Fruit fly (Drosophila melanogaster) whole organism, embryonic: ENCODE measurements around the gene brun.

ENCODE experiments used
- ATbp ChIP-seq: fragments of 200-800 bp; sonication (Bioruptor generic); optimal IDR thresholded peaks from 2 replicates; lab custom pipeline; 2017; ENCODE audit warnings: missing biosample characterization, mild to moderate bottlenecking, missing genetic modification characterization, missing genetic modification reagents
- CG10959 ChIP-seq: fragments of 200-800 bp; sonication (Bioruptor generic); IDR thresholded peaks from 2 replicates; pipeline ENCODE4 v1.3.6; 2022; ENCODE audit warnings: missing biosample characterization, missing genetic modification characterization
- CG11504 ChIP-seq: fragments of 200-800 bp; sonication (Bioruptor generic); optimal IDR thresholded peaks from 3 replicates; lab custom pipeline; 2019; ENCODE audit warnings: missing biosample characterization, mild to moderate bottlenecking, missing genetic modification characterization, moderate library complexity
- CG12104 ChIP-seq: fragments of 200-800 bp; sonication (Bioruptor generic); optimal IDR thresholded peaks from 3 replicates; lab custom pipeline; 2016; ENCODE audit warnings: missing biosample characterization, missing genetic modification characterization
- CG12744 ChIP-seq: fragments of 200-800 bp; sonication (Bioruptor generic); optimal IDR thresholded peaks from 2 replicates; lab custom pipeline; 2016; ENCODE audit warnings: missing biosample characterization, missing genetic modification characterization
- CG14050 ChIP-seq: fragments of 200-800 bp; sonication (Bioruptor generic); IDR thresholded peaks from 3 replicates; pipeline ENCODE4 v1.3.6; 2022; ENCODE audit warnings: missing biosample characterization, missing genetic modification characterization
- CG14667 ChIP-seq: fragments of 200-800 bp; sonication (Bioruptor generic); IDR thresholded peaks from 2 replicates; pipeline ENCODE4 v1.3.6; 2022; ENCODE audit warnings: missing biosample characterization, missing genetic modification characterization
- CG16779 ChIP-seq: fragments of 200-800 bp; sonication (Bioruptor generic); IDR thresholded peaks from 2 replicates; pipeline ENCODE4 v1.3.6; 2022; ENCODE audit warnings: missing biosample characterization, missing genetic modification characterization
- CG17328 ChIP-seq: fragments of 200-800 bp; sonication (Bioruptor generic); IDR thresholded peaks from 2 replicates; pipeline ENCODE4 v1.3.6; 2022; ENCODE audit warnings: missing biosample characterization, missing genetic modification characterization
- CG17359 ChIP-seq: fragments of 200-800 bp; sonication (Bioruptor generic); optimal IDR thresholded peaks from 3 replicates; lab custom pipeline; 2018; ENCODE audit warnings: missing biosample characterization, mild to moderate bottlenecking, missing genetic modification characterization, moderate library complexity
- CG17361 ChIP-seq: fragments of 200-800 bp; sonication (Bioruptor generic); IDR thresholded peaks from 3 replicates; pipeline ENCODE4 v1.3.6; 2022; ENCODE audit warnings: missing biosample characterization, missing genetic modification characterization
- CG17568 ChIP-seq: fragments of 200-800 bp; sonication (Bioruptor generic); optimal IDR thresholded peaks from 2 replicates; lab custom pipeline; 2018; ENCODE audit warnings: missing biosample characterization, mild to moderate bottlenecking, missing genetic modification characterization, moderate library complexity
- CG31388 ChIP-seq: fragments of 200-800 bp; sonication (Bioruptor generic); optimal IDR thresholded peaks from 2 replicates; lab custom pipeline; 2016; ENCODE audit warnings: missing biosample characterization, missing genetic modification characterization
- CG3726 ChIP-seq: fragments of 200-800 bp; sonication (Bioruptor generic); IDR thresholded peaks from 3 replicates; pipeline ENCODE4, ENCODE4 v1.3.6; 2022; ENCODE audit warnings: missing biosample characterization, missing genetic modification characterization
- CG4820 ChIP-seq: fragments of 200-800 bp; sonication (Bioruptor generic); optimal IDR thresholded peaks from 3 replicates; lab custom pipeline; 2016; ENCODE audit warnings: missing biosample characterization, missing genetic modification characterization
- CG6683 ChIP-seq: fragments of 200-800 bp; sonication (Bioruptor generic); optimal IDR thresholded peaks from 2 replicates; lab custom pipeline; 2017; ENCODE audit warnings: missing biosample characterization, mild to moderate bottlenecking, missing genetic modification characterization, missing genetic modification reagents
- CG9727 ChIP-seq: fragments of 200-800 bp; sonication (Bioruptor generic); optimal IDR thresholded peaks from 3 replicates; lab custom pipeline; 2017; ENCODE audit warnings: missing biosample characterization, mild to moderate bottlenecking, missing genetic modification characterization
- CTCF ChIP-seq: fragments of 200-800 bp; sonication (Bioruptor generic); optimal IDR thresholded peaks from 2 replicates; lab custom pipeline; 2017; ENCODE audit warnings: missing biosample characterization, mild to moderate bottlenecking, missing genetic modification characterization, moderate library complexity
- ERR ChIP-seq: fragments of 200-800 bp; sonication (Bioruptor generic); optimal IDR thresholded peaks from 2 replicates; lab custom pipeline; 2016; ENCODE audit warnings: missing biosample characterization, missing genetic modification characterization
- Fer3 ChIP-seq: fragments of 200-800 bp; sonication (Bioruptor generic); optimal IDR thresholded peaks from 2 replicates; lab custom pipeline; 2018; ENCODE audit warnings: missing biosample characterization, mild to moderate bottlenecking, missing genetic modification characterization, moderate library complexity
- GATAe ChIP-seq: fragments of 200-800 bp; sonication (Bioruptor generic); conservative IDR thresholded peaks from 2 replicates; pipeline ENCODE4 v1.3.6; 2022; ENCODE audit warnings: missing biosample characterization, missing genetic modification characterization
- HLH3B ChIP-seq: fragments of 200-800 bp; sonication (Bioruptor generic); IDR thresholded peaks from 2 replicates; pipeline ENCODE4 v1.3.6; 2022; ENCODE audit warnings: missing biosample characterization, missing genetic modification characterization
- Hand ChIP-seq: fragments of 200-800 bp; sonication (Bioruptor generic); optimal IDR thresholded peaks from 2 replicates; lab custom pipeline; 2017; ENCODE audit warnings: mild to moderate bottlenecking, missing biosample characterization, missing genetic modification reagents, missing genetic modification characterization
- Kr ChIP-seq: fragments of 200-800 bp; sonication (Bioruptor generic); optimal IDR thresholded peaks from 2 replicates; lab custom pipeline; 2017; ENCODE audit warnings: missing biosample characterization, mild to moderate bottlenecking, missing genetic modification characterization
- Nf-YA ChIP-seq: fragments of 200-800 bp; sonication (Bioruptor generic); IDR thresholded peaks from 2 replicates; pipeline ENCODE4 v1.3.6; 2022; ENCODE audit warnings: missing biosample characterization, missing genetic modification characterization
- Ptx1 ChIP-seq: fragments of 200-800 bp; sonication (Bioruptor generic); IDR thresholded peaks from 2 replicates; pipeline ENCODE4 v1.3.6; 2022; ENCODE audit warnings: missing biosample characterization, missing genetic modification characterization
- Rx ChIP-seq: fragments of 200-800 bp; sonication (Bioruptor generic); IDR thresholded peaks from 2 replicates; pipeline ENCODE4 v1.3.6; 2022; ENCODE audit warnings: missing biosample characterization, missing genetic modification characterization
- Tbp ChIP-seq: fragments of >200 bp; optimal IDR thresholded peaks from 2 replicates; lab custom pipeline; 2018; ENCODE audit warnings: missing biosample characterization, missing genetic modification characterization
- ash1 ChIP-seq: fragments of 200-800 bp; sonication (Bioruptor generic); optimal IDR thresholded peaks from 2 replicates; lab custom pipeline; 2018; ENCODE audit warnings: missing biosample characterization, mild to moderate bottlenecking, missing genetic modification characterization
- ato ChIP-seq: fragments of 200-800 bp; sonication (Bioruptor generic); IDR thresholded peaks from 2 replicates; pipeline ENCODE4 v1.3.6; 2022; ENCODE audit warnings: missing biosample characterization, missing genetic modification characterization; ENCODE audit not compliant: partially characterized antibody
- bbx ChIP-seq: fragments of 200-800 bp; sonication (Bioruptor generic); IDR thresholded peaks from 2 replicates; pipeline ENCODE4 v1.3.6; 2022; ENCODE audit warnings: missing biosample characterization, missing genetic modification characterization; ENCODE audit not compliant: partially characterized antibody
- eve ChIP-seq, 2 experiments: fragments of >200 bp; optimal IDR thresholded peaks; 2 replicates each; lab custom pipeline; 2017; ENCODE audit warnings: missing biosample characterization in 2 of 2, missing genetic modification characterization in 2 of 2
- fd3F ChIP-seq: fragments of 200-800 bp; sonication (Bioruptor generic); optimal IDR thresholded peaks from 2 replicates; lab custom pipeline; 2018; ENCODE audit warnings: missing biosample characterization, mild to moderate bottlenecking, missing genetic modification characterization, moderate library complexity
- gsb-n ChIP-seq: fragments of 200-800 bp; sonication (Bioruptor generic); optimal IDR thresholded peaks from 3 replicates; lab custom pipeline; 2018; ENCODE audit warnings: missing biosample characterization, mild to moderate bottlenecking, missing genetic modification characterization
- jigr1 ChIP-seq: fragments of 200-800 bp; sonication (Bioruptor generic); IDR thresholded peaks from 3 replicates; pipeline ENCODE4 v1.3.6; 2022; ENCODE audit warnings: missing biosample characterization, missing genetic modification characterization
- jumu ChIP-seq: fragments of 200-800 bp; sonication (Bioruptor generic); optimal IDR thresholded peaks from 3 replicates; lab custom pipeline; 2016; ENCODE audit warnings: missing biosample characterization, missing genetic modification characterization
- klu ChIP-seq: fragments of 200-800 bp; sonication (Bioruptor generic); IDR thresholded peaks from 2 replicates; pipeline ENCODE4 v1.3.6; 2022; ENCODE audit warnings: missing biosample characterization, missing genetic modification characterization
- row ChIP-seq: fragments of 200-800 bp; sonication (Bioruptor generic); IDR thresholded peaks from 3 replicates; pipeline ENCODE4 v1.3.6; 2022; ENCODE audit warnings: missing biosample characterization, missing genetic modification characterization
- sisA ChIP-seq: fragments of 200-800 bp; sonication (Bioruptor generic); IDR thresholded peaks from 2 replicates; pipeline ENCODE4 v1.3.6; 2022; ENCODE audit warnings: missing biosample characterization, missing genetic modification characterization
- sna ChIP-seq: fragments of 200-800 bp; sonication (Bioruptor generic); IDR thresholded peaks from 2 replicates; pipeline ENCODE4 v1.3.6; 2022; ENCODE audit warnings: missing biosample characterization, missing genetic modification characterization; ENCODE audit not compliant: partially characterized antibody
- sr ChIP-seq: fragments of 200-800 bp; sonication (Bioruptor generic); IDR thresholded peaks from 3 replicates; pipeline ENCODE4 v1.3.6; 2022; ENCODE audit warnings: missing biosample characterization, missing genetic modification characterization
- sug ChIP-seq: fragments of 200-800 bp; optimal IDR thresholded peaks from 2 replicates; lab custom pipeline; 2019; ENCODE audit warnings: missing biosample characterization, mild to moderate bottlenecking, missing genetic modification characterization, moderate library complexity
- toy ChIP-seq: fragments of 200-800 bp; sonication (Bioruptor generic); IDR thresholded peaks from 2 replicates; pipeline ENCODE4 v1.3.6; 2022; ENCODE audit warnings: missing biosample characterization, missing genetic modification characterization
- trh ChIP-seq: fragments of 200-800 bp; sonication (Bioruptor generic); optimal IDR thresholded peaks from 2 replicates; lab custom pipeline; 2016; ENCODE audit warnings: missing biosample characterization, missing genetic modification characterization

brun gene

DNA sequence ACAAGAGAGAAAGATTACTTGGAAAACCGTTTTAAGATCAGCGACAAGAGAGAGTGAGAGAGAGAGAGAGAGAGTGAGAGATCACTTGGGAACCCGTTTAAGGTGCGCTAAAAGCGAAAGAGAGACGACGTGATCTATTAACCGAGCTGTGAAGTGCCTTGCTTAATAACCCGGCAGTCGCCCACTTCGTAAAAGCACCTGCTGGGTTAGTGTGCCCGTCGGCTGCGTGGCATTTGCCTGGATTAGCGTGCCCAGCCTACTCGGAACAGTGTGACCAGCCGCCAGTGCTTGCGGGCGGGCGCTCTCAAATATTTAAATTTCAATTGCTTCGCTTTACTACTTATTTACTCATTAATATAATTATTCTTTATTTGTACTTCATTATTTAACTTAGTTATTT, 17.6 kb downstream of the brun start (continued):
- 0 out of 2 replicates have a peak, but pooled peaks have one; percentile 15 for TF ChIP-seq ato
- no peak for TF ChIP-seq trh (GFP tag; lab: Kevin White, UChicago)
- TF ChIP-seq CG17328 (GFP tag; lab: Robert Waterston, UW): no peak
- TF ChIP-seq CG31388 (GFP tag; lab: Kevin White, UChicago): no peak
- TF ChIP-seq CG9727 (GFP tag; lab: Kevin White, UChicago): peak; percentile 20
- no peak for TF ChIP-seq toy (GFP tag; lab: Robert Waterston, UW)
- TF ChIP-seq Fer3 (tag; lab: Kevin White, UChicago): no peak
- peak; percentile 35 for TF ChIP-seq CG11504 (tag; lab: Kevin White, UChicago)
- TF ChIP-seq bbx (GFP tag; lab: Robert Waterston, UW): peak; percentile 49
- 0 out of 3 replicates have a peak, but pooled peaks have one; percentile 41 for TF ChIP-seq row
- no peak for TF ChIP-seq ERR (GFP tag; lab: Kevin White, UChicago)
- no peak for TF ChIP-seq eve (GFP tag; optimal IDR thresholded peaks at IDR 0.05; lab: Kevin White, UChicago)
- no peak for TF ChIP-seq sisA (GFP tag; lab: Robert Waterston, UW)
- TF ChIP-seq fd3F (GFP tag; lab: Kevin White, UChicago): no peak
- TF ChIP-seq CG14667: no peak
- TF ChIP-seq CG12744 (GFP tag; lab: Kevin White, UChicago): no peak
- no peak for TF ChIP-seq CG17568 (GFP tag; lab: Kevin White, UChicago)
- TF ChIP-seq Tbp (GFP tag; lab: Kevin White, UChicago): no peak
- TF ChIP-seq gsb-n (tag; lab: Kevin White, UChicago): no peak
- no peak for TF ChIP-seq ash1 (GFP tag; lab: Kevin White, UChicago)
- TF ChIP-seq jigr1 (GFP tag; lab: Robert Waterston, UW): no peak
- TF ChIP-seq jumu (GFP tag; lab: Kevin White, UChicago): no peak
- no peak for TF ChIP-seq Nf-YA
- TF ChIP-seq CG3726 (GFP tag; lab: Robert Waterston, UW): no peak
- no peak for TF ChIP-seq ATbp (GFP tag; lab: Kevin White, UChicago)
- TF ChIP-seq sug: no peak
- peak; percentile 22 for TF ChIP-seq CTCF
- no peak for TF ChIP-seq Rx (GFP tag; lab: Robert Waterston, UW)
- no peak for TF ChIP-seq CG16779
- TF ChIP-seq CG4820 (GFP tag; lab: Kevin White, UChicago): no peak
- no peak for TF ChIP-seq GATAe (GFP tag; lab: Robert Waterston, UW)
- TF ChIP-seq sr: peak; percentile 91
- TF ChIP-seq CG12104 (GFP tag; lab: Kevin White, UChicago): no peak
- peak; percentile 38; the same call in 1 of the 3 replicates for TF ChIP-seq CG17361 (GFP tag; lab: Robert Waterston, UW)
- TF ChIP-seq CG6683 (GFP tag; lab: Kevin White, UChicago): no peak
- TF ChIP-seq Ptx1: no peak
- TF ChIP-seq, all 482 proteins: peak for 90

DNA sequence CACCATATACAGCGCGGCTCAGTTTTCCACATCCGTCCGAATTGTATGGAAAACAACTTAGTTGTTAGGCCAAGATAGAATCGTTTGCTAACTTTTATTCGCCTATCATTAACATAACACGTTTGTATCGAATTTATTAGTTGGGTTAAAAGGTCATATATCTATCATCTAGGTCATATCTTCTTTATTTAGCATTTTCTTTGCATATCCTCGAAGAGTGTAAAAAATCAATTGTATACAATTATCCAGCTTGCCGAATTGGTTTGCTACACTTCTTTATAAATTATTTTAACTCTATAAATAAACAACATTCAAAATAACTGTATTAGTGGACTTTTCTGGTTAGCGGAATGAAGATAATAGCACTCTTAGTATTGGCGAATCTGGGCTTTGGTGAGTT, 21.8 kb downstream of the brun start, which contains the start of gene CG17472:
Gene CG17472 (plus strand): TSS at position 301 of the 400 bp plus-strand sequence.
- no peak for TF ChIP-seq HLH3B (GFP tag; lab: Robert Waterston, UW)
- TF ChIP-seq sna (GFP tag; lab: Robert Waterston, UW): no peak
- no peak for TF ChIP-seq Kr (GFP tag; lab: Kevin White, UChicago)

DNA sequence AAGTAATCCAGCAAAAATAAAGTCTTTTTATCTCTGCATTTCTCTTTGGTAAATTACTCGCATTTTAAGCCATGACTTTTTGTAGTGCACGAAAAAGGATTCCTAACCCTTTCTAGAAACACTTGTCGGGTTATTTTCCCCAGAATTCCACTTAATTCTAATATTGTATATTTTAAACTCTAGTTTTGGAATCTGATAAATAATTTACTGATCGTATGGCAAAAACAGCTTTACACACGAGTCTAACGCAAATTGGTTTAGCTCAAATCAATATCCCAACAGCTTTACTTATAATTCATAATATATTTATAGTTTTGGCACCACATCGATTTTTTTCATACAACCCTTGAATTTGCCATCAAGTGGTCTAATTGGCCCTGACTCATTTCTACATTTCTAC, 41.8 kb downstream of the brun start, which contains the start of gene CG15475:
Gene CG15475 (plus strand): TSS at position 301 of the 400 bp plus-strand sequence.
- TF ChIP-seq CG14050 (GFP tag; lab: Robert Waterston, UW) (no peak), CG10959 (GFP tag; lab: Robert Waterston, UW) (no peak), sug (no peak), klu (GFP tag; lab: Robert Waterston, UW) (no peak), CG17359 (tag; lab: Kevin White, UChicago) (no peak), Hand (no peak), CG6683 (GFP tag; lab: Kevin White, UChicago) (no peak)
